Worm (Caenorhabditis elegans) whole organism, L2 larva: Measurements from ENCODE around the gene npp-27.

ENCODE experiments used
- ZK546.5 ChIP-seq: sonication (generic microtip); optimal IDR thresholded peaks from 2 replicates; lab custom pipeline; 2017; ENCODE audit warnings: missing biosample characterization, missing genetic modification characterization
- aly-2 ChIP-seq: fragments of 150-350 bp; optimal IDR thresholded peaks from 2 replicates; lab custom pipeline; 2014; ENCODE audit warnings: missing biosample characterization, missing genetic modification characterization
- crh-2 ChIP-seq: sonication (generic microtip); optimal IDR thresholded peaks from 2 replicates; lab custom pipeline; 2017; ENCODE audit warnings: missing biosample characterization, missing genetic modification characterization
- dmd-4 ChIP-seq: sonication (generic microtip); optimal IDR thresholded peaks from 2 replicates; lab custom pipeline; 2017; ENCODE audit warnings: missing biosample characterization, missing genetic modification characterization
- elt-1 ChIP-seq: fragments of 150-350 bp; optimal IDR thresholded peaks from 2 replicates; lab custom pipeline; 2014; ENCODE audit warnings: missing biosample characterization, missing genetic modification characterization
- lin-11 ChIP-seq: fragments of 150-350 bp; sonication (generic microtip); optimal IDR thresholded peaks from 2 replicates; lab custom pipeline; 2014; ENCODE audit warnings: missing biosample characterization, missing genetic modification characterization, inconsistent platforms, mixed read lengths
- lin-39 ChIP-seq: fragments of 150-350 bp; optimal IDR thresholded peaks from 2 replicates; lab custom pipeline; 2014; ENCODE audit warnings: missing biosample characterization, missing genetic modification reagents, missing genetic modification characterization
- nhr-12 ChIP-seq: fragments of 150-350 bp; optimal IDR thresholded peaks from 2 replicates; lab custom pipeline; 2014; ENCODE audit warnings: missing biosample characterization, missing genetic modification characterization
- nhr-129 ChIP-seq: fragments of 150-350 bp; optimal IDR thresholded peaks from 2 replicates; lab custom pipeline; 2014; ENCODE audit warnings: missing biosample characterization, missing genetic modification characterization
- nhr-237 ChIP-seq: fragments of 150-350 bp; optimal IDR thresholded peaks from 2 replicates; lab custom pipeline; 2014; ENCODE audit warnings: missing biosample characterization, missing genetic modification characterization
- nhr-6 ChIP-seq: fragments of 150-350 bp; optimal IDR thresholded peaks from 2 replicates; lab custom pipeline; 2014; ENCODE audit warnings: missing biosample characterization, missing genetic modification characterization
- snpc-4 ChIP-seq: fragments of 150-350 bp; optimal IDR thresholded peaks from 2 replicates; lab custom pipeline; 2014; ENCODE audit warnings: missing biosample characterization, missing genetic modification characterization
- unc-39 ChIP-seq: fragments of 150-350 bp; optimal IDR thresholded peaks from 2 replicates; lab custom pipeline; 2014; ENCODE audit warnings: missing biosample characterization, missing genetic modification characterization

DNA sequence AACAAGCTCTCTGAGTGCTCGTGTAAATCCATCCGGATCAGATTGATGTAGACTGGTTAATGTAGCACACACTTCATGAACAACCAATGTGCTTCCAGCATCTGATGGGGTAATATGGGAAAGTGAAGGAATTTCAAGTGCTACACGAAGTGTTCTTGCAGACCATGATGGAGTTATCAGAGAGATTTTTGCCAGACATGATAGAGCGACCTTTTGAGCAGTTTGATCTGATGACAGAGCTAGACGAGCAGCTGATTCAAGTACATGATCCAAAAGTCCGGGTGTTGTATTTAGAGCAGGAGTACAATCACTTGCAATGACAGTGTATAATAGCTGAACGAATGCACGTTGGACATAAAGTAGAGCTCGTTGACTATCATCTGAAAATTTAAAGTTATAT lies 7.8 kb upstream of the npp-27 start:
- TF ChIP-seq nhr-12 (tag; lab: Kevin White, UChicago) (no peak), lin-39 (tag; lab: Kevin White, UChicago) (no peak), dmd-4 (tag; lab: Kevin White, UChicago) (no peak), unc-39 (tag; lab: Kevin White, UChicago) (no peak), elt-1 (no peak), ZK546.5 (tag; lab: Kevin White, UChicago) (no peak), snpc-4 (tag; lab: Kevin White, UChicago) (no peak), nhr-6 (no peak), lin-11 (tag; lab: Kevin White, UChicago) (no peak), nhr-129 (no peak), nhr-237 (tag; lab: Kevin White, UChicago) (no peak), crh-2 (tag; lab: Kevin White, UChicago) (no peak), aly-2 (no peak)
